Worm (Caenorhabditis elegans): ENCODE measurements around the gene gcy-12.

The gcy-12 gene

DNA sequence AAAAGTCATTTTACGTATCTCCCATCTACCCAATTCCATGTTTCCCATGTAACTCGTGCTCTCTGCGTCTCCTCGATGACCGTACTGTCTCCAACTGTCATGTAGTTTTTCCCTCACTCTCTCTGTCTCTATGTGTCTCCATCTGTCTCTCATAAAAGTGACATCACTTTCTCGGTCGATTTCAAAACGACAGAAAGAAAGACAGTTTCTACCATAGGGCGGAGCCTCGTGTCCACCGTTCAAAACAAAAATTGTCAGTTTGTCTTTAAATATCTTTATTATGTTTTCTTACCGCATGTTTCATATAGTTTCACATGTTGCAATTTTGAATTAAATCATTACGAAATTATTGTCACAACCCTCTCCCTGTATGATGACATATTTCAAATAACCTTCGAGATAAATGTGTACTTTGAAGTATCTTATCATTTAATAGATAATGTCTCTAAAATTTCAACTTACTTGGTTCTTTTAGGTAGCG, 18.4 kb downstream of the gcy-12 start:
- peak; percentile 83 for TF ChIP-seq jun-1 (tag; optimal IDR thresholded peaks at IDR 0.05)
- peak; percentile 84 for TF ChIP-seq swsn-7 (tag; optimal IDR thresholded peaks at IDR 0.05)
- TF ChIP-seq ets-5 (GFP tag; IDR thresholded peaks at IDR 0.05), result no peak
- TF ChIP-seq fkh-10 (GFP tag; optimal IDR thresholded peaks at IDR 0.05), result no peak
- no peak for TF ChIP-seq hlh-4 (tag; optimal IDR thresholded peaks at IDR 0.05)
- TF ChIP-seq elt-2 (tag; optimal IDR thresholded peaks at IDR 0.05), result peak; percentile 89
- peak; percentile 75 for TF ChIP-seq nhr-237 (tag; optimal IDR thresholded peaks at IDR 0.05)
- peak; percentile 94 for TF ChIP-seq lin-14 (GFP tag; optimal IDR thresholded peaks at IDR 0.05)
- no peak for TF ChIP-seq alr-1 (tag; optimal IDR thresholded peaks at IDR 0.05; ENCODE audit: borderline replicate concordance)
- TF ChIP-seq efl-3 (GFP tag; optimal IDR thresholded peaks at IDR 0.05), result no peak
- no peak for TF ChIP-seq nhr-76 (tag; optimal IDR thresholded peaks at IDR 0.05)
- peak; percentile 50 to 84 for TF ChIP-seq lin-35 (GFP tag; optimal IDR thresholded peaks at IDR 0.05)
- TF ChIP-seq lin-15B (tag; optimal IDR thresholded peaks at IDR 0.05), result no peak
- TF ChIP-seq grh-1 (GFP tag; IDR thresholded peaks at IDR 0.05), result peak; percentile 79
- TF ChIP-seq nhr-77 (tag; optimal IDR thresholded peaks at IDR 0.05), result peak; percentile 89
- TF ChIP-seq sup-37 (GFP tag; optimal IDR thresholded peaks at IDR 0.05), result peak; percentile 15
- TF ChIP-seq unc-62 (GFP tag; optimal IDR thresholded peaks at IDR 0.05), result no peak
- peak; percentile 53 for TF ChIP-seq ztf-4 (tag; optimal IDR thresholded peaks at IDR 0.05)
- TF ChIP-seq nhr-28 (tag; optimal IDR thresholded peaks at IDR 0.05), result no peak
- peak; percentile 96 for TF ChIP-seq nhr-71 (tag; optimal IDR thresholded peaks at IDR 0.05)
- no peak for TF ChIP-seq nhr-12 (tag; optimal IDR thresholded peaks at IDR 0.05)
- 0 out of 2 replicates have a peak, but pooled peaks have one; percentile 16 for TF ChIP-seq ceh-88 (GFP tag; IDR thresholded peaks at IDR 0.05)
- peak; percentile 73 for TF ChIP-seq lin-13 (GFP tag; optimal IDR thresholded peaks at IDR 0.05)
- TF ChIP-seq C34B4.2 (tag; optimal IDR thresholded peaks at IDR 0.05), result no peak
- no peak for TF ChIP-seq unc-130 (tag; optimal IDR thresholded peaks at IDR 0.05)
- TF ChIP-seq zip-4 (GFP tag; optimal IDR thresholded peaks at IDR 0.05), result peak; percentile 22
- TF ChIP-seq ceh-8 (GFP tag; optimal IDR thresholded peaks at IDR 0.05), result no peak
- TF ChIP-seq mef-2 (tag; optimal IDR thresholded peaks at IDR 0.05), result no peak
- peak; percentile 86 for TF ChIP-seq dsc-1 (tag; optimal IDR thresholded peaks at IDR 0.05)
- TF ChIP-seq ceh-82 (tag; optimal IDR thresholded peaks at IDR 0.05), result peak in 2 of 3 experiments; percentile 40 to 55
- no peak for TF ChIP-seq sox-4 (tag; optimal IDR thresholded peaks at IDR 0.05)
- no peak for TF ChIP-seq ceh-63 (GFP tag; optimal IDR thresholded peaks at IDR 0.05)
- TF ChIP-seq unc-30 (tag; optimal IDR thresholded peaks at IDR 0.05), result no peak
- peak; percentile 67 for TF ChIP-seq egl-13 (tag; optimal IDR thresholded peaks at IDR 0.05)
- TF ChIP-seq aly-2 (tag; optimal IDR thresholded peaks at IDR 0.05), result no peak
- peak; percentile 36 for TF ChIP-seq C04F5.9 (tag; optimal IDR thresholded peaks at IDR 0.05)
- TF ChIP-seq lin-39 (tag; optimal IDR thresholded peaks at IDR 0.05), result peak; percentile 22
- TF ChIP-seq dpl-1 (GFP tag; optimal IDR thresholded peaks at IDR 0.05), result peak; percentile 49 to 59 (median 51)
- TF ChIP-seq aha-1 (tag; optimal IDR thresholded peaks at IDR 0.05), result no peak
- peak in 3 of 6 experiments; percentile 44 to 77 (median 70) for TF ChIP-seq elt-3 (tag; optimal IDR thresholded peaks at IDR 0.05)
- peak; percentile 75 to 87 for TF ChIP-seq lsy-2 (tag; optimal IDR thresholded peaks at IDR 0.05)
- peak; percentile 83 for TF ChIP-seq nhr-11 (tag; optimal IDR thresholded peaks at IDR 0.05)
- TF ChIP-seq F16B12.6 (tag; optimal IDR thresholded peaks at IDR 0.05), result no peak
- peak; percentile 65 for TF ChIP-seq xbp-1 (tag; optimal IDR thresholded peaks at IDR 0.05)
- peak; percentile 39 for TF ChIP-seq ama-1 (optimal IDR thresholded peaks at IDR 0.05)
- peak in 1 of 2 experiments; percentile 80 for TF ChIP-seq egl-27 (tag; optimal IDR thresholded peaks at IDR 0.05)
- no peak for TF ChIP-seq hpl-2 (GFP tag; optimal IDR thresholded peaks at IDR 0.05)
- peak; percentile 78 for TF ChIP-seq skn-1 (tag; optimal IDR thresholded peaks at IDR 0.05)
- TF ChIP-seq pax-3 (tag; optimal IDR thresholded peaks at IDR 0.05), result peak; percentile 56
- TF ChIP-seq isw-1 (GFP tag; IDR thresholded peaks at IDR 0.05), result peak; percentile 36; the same call in 1 of the 2 replicates
- no peak for TF ChIP-seq unc-98 (GFP tag; IDR thresholded peaks at IDR 0.05)
- peak; percentile 86 for TF ChIP-seq rnt-1 (tag; optimal IDR thresholded peaks at IDR 0.05)
- TF ChIP-seq sptf-1 (tag; optimal IDR thresholded peaks at IDR 0.05), result no peak

All from whole organism, L1 larva.